Fruit fly (Drosophila melanogaster) ovary, adult (tissue): Measurements from ENCODE around the gene Mrp4.
A peak's percentile ranks its signal among the peaks of the same experiment; 100 is the strongest.

Experiments used
- CG17801 ChIP-seq: fragments of 200-800 bp; optimal IDR thresholded peaks from 2 replicates; lab custom pipeline; 2019; ENCODE audit warnings: missing biosample characterization, mild to moderate bottlenecking, missing genetic modification characterization, moderate library complexity; ENCODE audit not compliant: partially characterized antibody

Mrp4 gene

dm6 chr3R:11571408-11571807 is 2.4 kb downstream of the Mrp4 start:
- no peak for TF ChIP-seq CG17801 (GFP tag; lab: Kevin White, UChicago)

- no peak for TF ChIP-seq CG17801 (GFP tag; lab: Kevin White, UChicago)
Observed at dm6 chr3R:11578645-11579044, 9.6 kb downstream of the Mrp4 start, which contains the start of the genes CG6790 and CG5342. TSS of gene CG6790 (minus strand) at chr3R:11578745. TSS of gene CG5342 (plus strand) at chr3R:11578826.

- peak; percentile 14 for TF ChIP-seq CG17801 (GFP tag; lab: Kevin White, UChicago)
Observed at dm6 chr3R:11581340-11582252, 12.5 kb downstream of the Mrp4 start, which contains the start of gene wkd. TSS of gene wkd (plus strand) at chr3R:11581576.

dm6 chr3R:11582253-11582589 is 13.2 kb downstream of the Mrp4 start:
- peak; percentile 82 for TF ChIP-seq CG17801 (GFP tag; lab: Kevin White, UChicago)

dm6 chr3R:11589764-11590358 is 20.8 kb downstream of the Mrp4 start, which contains the start of gene CG6791:
TSS of gene CG6791 (minus strand) at chr3R:11590146.
- TF ChIP-seq CG17801 (GFP tag; lab: Kevin White, UChicago), result peak; percentile 46

- no peak for TF ChIP-seq CG17801 (GFP tag; lab: Kevin White, UChicago)
Observed at dm6 chr3R:11595523-11595922, 26.5 kb downstream of the Mrp4 start.

dm6 chr3R:11603136-11603535 is 34.1 kb downstream of the Mrp4 start:
- TF ChIP-seq CG17801 (GFP tag; lab: Kevin White, UChicago), result no peak

dm6 chr3R:11604654-11605436 is 35.8 kb downstream of the Mrp4 start:
- TF ChIP-seq CG17801 (GFP tag; lab: Kevin White, UChicago), result peak; percentile 58

- TF ChIP-seq CG17801 (GFP tag; lab: Kevin White, UChicago), result no peak
Observed at dm6 chr3R:11606679-11607078, 37.6 kb downstream of the Mrp4 start.

dm6 chr3R:11612467-11612866 is 43.4 kb downstream of the Mrp4 start:
- TF ChIP-seq CG17801 (GFP tag; lab: Kevin White, UChicago), result no peak

dm6 chr3R:11613252-11614036 is 44.4 kb downstream of the Mrp4 start:
- no peak for TF ChIP-seq CG17801 (GFP tag; lab: Kevin White, UChicago)

- TF ChIP-seq CG17801 (GFP tag; lab: Kevin White, UChicago), result no peak
Observed at dm6 chr3R:11614107-11614506, 45.1 kb downstream of the Mrp4 start.

- TF ChIP-seq CG17801 (GFP tag; lab: Kevin White, UChicago), result no peak
Observed at dm6 chr3R:11614507-11614906, 45.5 kb downstream of the Mrp4 start.

- no peak for TF ChIP-seq CG17801 (GFP tag; lab: Kevin White, UChicago)
Observed at dm6 chr3R:11615415-11616104, 46.5 kb downstream of the Mrp4 start.
